Fruit fly (Drosophila melanogaster) whole organism, adult: ENCODE results near the gene CG31465.
A peak's percentile ranks its signal among the peaks of the same experiment; 100 is the strongest.

Source experiments
- CG12768 ChIP-seq: fragments of 200-800 bp; sonication (Bioruptor generic); optimal IDR thresholded peaks from 2 replicates; lab custom pipeline; 2017; ENCODE audit warnings: missing biosample characterization, missing genetic modification characterization, mild to moderate bottlenecking, moderate library complexity, missing genetic modification reagents
- CG5204 ChIP-seq: fragments of 200-800 bp; sonication (Bioruptor generic); optimal IDR thresholded peaks from 2 replicates; lab custom pipeline; 2016; ENCODE audit warnings: missing biosample characterization, missing genetic modification characterization
- Crg-1 ChIP-seq: fragments of 200-800 bp; sonication (Bioruptor generic); optimal IDR thresholded peaks from 2 replicates; lab custom pipeline; 2016; ENCODE audit warnings: missing biosample characterization, missing genetic modification characterization
- Hr96 ChIP-seq: fragments of 200-800 bp; sonication (Bioruptor generic); optimal IDR thresholded peaks from 2 replicates; lab custom pipeline; 2016; ENCODE audit warnings: missing biosample characterization, missing genetic modification characterization
- Mnt ChIP-seq: fragments of 200-800 bp; sonication (Bioruptor generic); optimal IDR thresholded peaks from 2 replicates; lab custom pipeline; 2016; ENCODE audit warnings: missing biosample characterization, mild to moderate bottlenecking, missing genetic modification characterization
- bab1 ChIP-seq: fragments of 200-800 bp; sonication (Bioruptor generic); optimal IDR thresholded peaks from 3 replicates; lab custom pipeline; 2019; ENCODE audit warnings: missing biosample characterization, mild to moderate bottlenecking, missing genetic modification characterization, moderate library complexity
- cic ChIP-seq: fragments of 200-800 bp; sonication (Bioruptor generic); optimal IDR thresholded peaks from 2 replicates; lab custom pipeline; 2017; ENCODE audit warnings: missing biosample characterization, mild to moderate bottlenecking, missing genetic modification characterization, moderate library complexity
- cnc ChIP-seq, 2 experiments: fragments of >200 bp; optimal IDR thresholded peaks; 2 replicates each; lab custom pipeline; 2017
- kay ChIP-seq: fragments of 200-800 bp; sonication (Bioruptor generic); peaks from one replicate; lab custom pipeline; 2016; ENCODE audit warnings: missing biosample characterization, missing genetic modification characterization, borderline replicate concordance
- pad ChIP-seq: fragments of 200-800 bp; sonication (Bioruptor generic); optimal IDR thresholded peaks from 3 replicates; lab custom pipeline; 2017; ENCODE audit warnings: missing biosample characterization, missing genetic modification characterization, mild to moderate bottlenecking, moderate library complexity, missing genetic modification reagents
- tj ChIP-seq: fragments of 200-800 bp; sonication (Bioruptor generic); optimal IDR thresholded peaks from 3 replicates; lab custom pipeline; 2017; ENCODE audit warnings: missing biosample characterization, mild to moderate bottlenecking, missing genetic modification characterization, moderate library complexity

DNA sequence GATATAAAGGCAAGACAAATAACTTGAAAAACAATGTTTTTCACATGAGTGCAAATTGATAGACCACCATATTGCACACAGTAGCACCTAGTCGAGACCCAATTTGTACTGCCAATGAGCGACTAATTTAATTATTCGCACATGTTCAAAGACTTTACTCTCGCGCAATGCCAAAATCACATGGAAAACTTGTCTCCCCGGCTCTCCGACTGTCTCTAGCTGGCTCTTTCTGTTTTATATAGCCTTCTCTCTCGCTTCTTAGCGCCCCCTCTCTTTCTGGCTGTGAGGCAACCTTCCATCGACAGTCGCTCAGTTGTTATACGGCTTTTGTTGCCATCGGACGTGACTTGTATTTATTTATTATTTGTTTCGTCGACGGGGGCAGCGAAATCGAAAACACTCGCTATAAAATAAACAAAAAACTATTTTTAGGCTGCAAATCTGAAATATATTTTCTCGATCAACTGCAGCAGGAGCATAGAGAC lies 5.6 kb upstream of the CG31465 start, which contains the start of gene CG6656:
- TF ChIP-seq cic (GFP tag; lab: Kevin White, UChicago) (peak; percentile 9), CG12768 (peak; percentile 22), kay (GFP tag; lab: Kevin White, UChicago) (no peak), Crg-1 (GFP tag; lab: Kevin White, UChicago) (no peak), Mnt (GFP tag; lab: Kevin White, UChicago) (peak; percentile 90), CG5204 (GFP tag; lab: Kevin White, UChicago) (no peak), pad (GFP tag; lab: Kevin White, UChicago) (no peak), cnc (optimal IDR thresholded peaks at IDR 0.05; lab: Kevin White, UChicago) (no peak), tj (GFP tag; lab: Kevin White, UChicago) (no peak), bab1 (GFP tag; lab: Kevin White, UChicago) (peak; percentile 5), Hr96 (GFP tag; lab: Kevin White, UChicago) (peak; percentile 58)
